Fruit fly (Drosophila melanogaster): ENCODE results near the gene Fit1.

Gene Fit1

DNA sequence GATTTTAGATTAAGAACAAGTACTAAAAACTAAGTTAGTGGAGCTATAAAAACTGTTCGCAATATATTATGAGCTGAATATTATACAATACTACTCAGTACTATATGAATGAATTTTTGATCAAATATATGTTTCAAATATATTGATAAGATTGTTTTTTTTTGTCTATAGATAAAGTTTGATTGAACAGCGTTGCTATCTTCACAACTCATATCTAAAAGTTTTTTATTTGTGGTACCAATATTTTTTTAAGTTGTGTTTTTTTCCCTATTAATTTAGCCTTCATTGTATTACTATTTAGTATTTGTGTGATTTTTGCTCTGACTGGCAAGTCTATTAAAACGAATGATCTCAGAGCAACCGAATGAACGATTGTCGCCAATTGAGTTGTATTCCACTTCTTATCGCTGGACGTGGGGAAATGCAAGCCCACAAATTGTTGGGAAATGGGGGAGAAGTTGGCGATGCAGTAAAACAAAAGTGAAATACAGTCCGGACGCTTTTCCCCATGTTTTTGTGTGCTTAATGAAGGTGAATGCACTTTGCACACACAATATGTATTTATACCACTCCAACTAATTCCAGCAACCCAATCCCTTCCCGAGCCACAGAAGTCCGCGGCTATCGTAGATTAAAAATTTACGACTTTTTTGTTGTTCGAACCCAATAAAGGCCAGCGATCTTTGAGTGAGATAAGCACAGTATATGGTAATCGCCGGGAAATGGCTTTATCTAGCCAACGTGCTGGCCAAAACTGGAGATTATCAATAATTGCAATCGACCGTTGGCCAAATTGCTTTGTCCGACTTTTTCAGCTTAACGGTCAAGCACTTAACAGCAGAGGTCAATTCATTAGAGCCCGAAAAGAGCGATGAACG is 13.4 kb downstream of the Fit1 start:
- TF ChIP-seq pad (GFP tag; optimal IDR thresholded peaks at IDR 0.05) (peak; percentile 42), cnc (optimal IDR thresholded peaks at IDR 0.05) (no peak), tj (GFP tag; optimal IDR thresholded peaks at IDR 0.05) (peak; percentile 20), CG14711 (tag; optimal IDR thresholded peaks at IDR 0.05) (peak; percentile 83), CG1620 (GFP tag; optimal IDR thresholded peaks at IDR 0.05) (no peak), Mnt (GFP tag; optimal IDR thresholded peaks at IDR 0.05) (no peak), CG7045 (GFP tag; optimal IDR thresholded peaks at IDR 0.05) (no peak), Crg-1 (GFP tag; optimal IDR thresholded peaks at IDR 0.05) (no peak), CG11617 (GFP tag; optimal IDR thresholded peaks at IDR 0.05) (peak; percentile 50), Hr96 (GFP tag; optimal IDR thresholded peaks at IDR 0.05) (no peak), CG33017 (tag; optimal IDR thresholded peaks at IDR 0.05) (peak; percentile 70), CG5204 (GFP tag; optimal IDR thresholded peaks at IDR 0.05) (no peak), CG7101 (tag; optimal IDR thresholded peaks at IDR 0.05) (peak; percentile 61), CG12768 (GFP tag; optimal IDR thresholded peaks at IDR 0.05) (no peak), bab1 (GFP tag; optimal IDR thresholded peaks at IDR 0.05) (peak; percentile 24), ovo (GFP tag; optimal IDR thresholded peaks at IDR 0.05) (no peak), cic (GFP tag; optimal IDR thresholded peaks at IDR 0.05) (peak; percentile 69), Clk (GFP tag; optimal IDR thresholded peaks at IDR 0.05) (no peak), toe (GFP tag; optimal IDR thresholded peaks at IDR 0.05) (no peak), kay (GFP tag; ENCODE audit: borderline replicate concordance) (no peak)

DNA sequence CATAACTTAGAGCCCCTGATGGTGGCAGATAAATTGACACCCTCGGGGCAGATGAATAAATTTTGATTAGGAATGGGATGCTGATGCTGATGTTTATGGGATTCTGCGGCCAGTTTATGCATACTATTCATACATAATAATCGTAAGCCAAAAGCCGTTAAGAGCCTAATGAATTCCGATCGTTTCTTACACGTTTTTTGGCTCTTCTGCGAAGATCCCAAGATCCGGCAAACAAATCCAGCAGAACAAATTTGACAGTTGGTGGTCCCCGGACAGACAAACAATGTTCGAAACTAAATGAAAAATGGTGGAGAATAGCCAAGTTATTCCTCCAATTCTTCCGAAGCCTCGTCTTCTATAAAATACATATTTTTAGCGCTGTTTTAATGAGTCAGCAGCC is 14.1 kb downstream of the Fit1 start:
- no peak for TF ChIP-seq kay (GFP tag; ENCODE audit: borderline replicate concordance)
- no peak for TF ChIP-seq tj (GFP tag; optimal IDR thresholded peaks at IDR 0.05)
- no peak for TF ChIP-seq CG7045 (GFP tag; optimal IDR thresholded peaks at IDR 0.05)
- no peak for TF ChIP-seq Crg-1 (GFP tag; optimal IDR thresholded peaks at IDR 0.05)
- no peak for TF ChIP-seq Clk (GFP tag; optimal IDR thresholded peaks at IDR 0.05)
- TF ChIP-seq CG33017 (tag; optimal IDR thresholded peaks at IDR 0.05) = no peak
- no peak for TF ChIP-seq Mnt (GFP tag; optimal IDR thresholded peaks at IDR 0.05)
- TF ChIP-seq bab1 (GFP tag; optimal IDR thresholded peaks at IDR 0.05) = no peak
- TF ChIP-seq cic (GFP tag; optimal IDR thresholded peaks at IDR 0.05) = no peak

DNA sequence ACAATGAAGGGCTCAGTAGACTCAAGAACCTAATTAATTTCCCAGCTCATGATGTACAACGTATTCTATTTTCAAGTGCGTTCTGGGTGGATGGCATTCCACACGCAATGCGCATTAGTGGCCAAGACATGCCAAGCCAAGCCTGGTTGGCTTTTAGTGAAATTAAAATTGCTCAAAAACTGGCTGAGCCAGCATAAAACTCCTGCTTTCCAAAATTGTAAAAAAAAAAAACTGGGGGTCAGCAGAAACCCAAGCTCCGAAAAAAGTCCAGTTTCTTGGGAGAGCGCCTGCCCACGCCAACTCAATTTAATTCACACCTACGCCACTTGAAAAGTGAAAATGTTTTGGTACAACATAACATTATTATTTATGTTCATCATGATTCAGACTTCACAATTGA is 15.0 kb downstream of the Fit1 start:
- TF ChIP-seq toe (GFP tag; optimal IDR thresholded peaks at IDR 0.05) (no peak), tj (GFP tag; optimal IDR thresholded peaks at IDR 0.05) (peak; percentile 88)

DNA sequence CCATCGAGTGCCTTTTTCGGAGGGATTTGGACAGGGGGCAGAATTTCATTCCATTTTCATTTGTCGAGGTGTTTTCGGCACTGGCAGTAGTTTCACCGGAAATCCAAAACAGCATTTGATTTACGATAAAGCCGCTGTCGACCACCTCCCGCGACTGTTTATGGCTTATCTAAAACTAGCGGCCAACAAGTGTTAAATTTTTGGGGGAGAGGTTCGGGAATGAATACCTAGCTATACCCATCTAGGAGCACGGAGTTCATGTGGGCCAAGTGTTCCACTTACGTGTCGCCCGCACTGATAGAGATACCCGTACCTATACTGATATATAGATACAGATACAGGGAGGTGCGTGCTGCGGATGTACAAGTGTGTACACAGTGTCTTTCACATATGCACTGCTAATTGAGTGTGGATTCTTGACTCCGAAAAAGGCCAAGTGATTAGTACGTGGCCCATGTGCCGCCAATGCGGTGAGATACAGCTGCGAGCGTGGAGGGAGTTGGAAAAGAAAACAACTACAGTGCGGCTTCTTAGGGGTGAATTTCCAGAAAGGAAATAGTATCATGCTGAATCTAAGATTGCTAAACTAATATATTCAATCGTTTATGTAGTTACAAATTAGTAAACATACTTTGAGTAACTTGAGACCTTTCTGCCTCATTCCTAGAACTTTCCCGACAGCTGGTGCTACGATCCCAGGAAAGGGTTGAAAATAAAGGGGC is 16.4 kb downstream of the Fit1 start:
- TF ChIP-seq CG7101 (tag; optimal IDR thresholded peaks at IDR 0.05) = no peak
- TF ChIP-seq Hr96 (GFP tag; optimal IDR thresholded peaks at IDR 0.05) = peak; percentile 2

- peak; percentile 88 for TF ChIP-seq kay (GFP tag; ENCODE audit: borderline replicate concordance)
- TF ChIP-seq CG12768 (GFP tag; optimal IDR thresholded peaks at IDR 0.05) = peak; percentile 40
- no peak for TF ChIP-seq cnc (optimal IDR thresholded peaks at IDR 0.05)
- TF ChIP-seq cic (GFP tag; optimal IDR thresholded peaks at IDR 0.05) = peak; percentile 22
- peak; percentile 98 for TF ChIP-seq tj (GFP tag; optimal IDR thresholded peaks at IDR 0.05)
- peak; percentile 54 for TF ChIP-seq bab1 (GFP tag; optimal IDR thresholded peaks at IDR 0.05)
Observed at dm6 chr3L:4120358-4121349, 17.3 kb downstream of the Fit1 start.

DNA sequence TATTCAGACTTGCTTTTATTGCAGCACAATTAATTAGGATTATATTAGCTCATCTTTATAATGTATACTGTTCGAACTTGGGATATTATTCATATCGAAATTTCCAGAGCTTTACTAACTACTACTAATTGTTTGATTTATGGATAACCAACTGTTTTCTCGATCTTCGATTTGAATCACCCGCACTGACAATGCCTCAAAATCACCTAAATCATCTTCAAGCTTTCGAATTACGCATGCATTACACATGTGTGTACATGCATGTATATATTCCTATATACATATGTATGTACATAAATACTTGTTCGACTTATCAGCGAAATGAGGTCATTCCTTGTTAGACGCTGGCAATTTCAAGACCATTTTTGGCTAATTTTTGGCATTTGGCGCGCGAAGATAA is 18.2 kb downstream of the Fit1 start:
- TF ChIP-seq Mnt (GFP tag; optimal IDR thresholded peaks at IDR 0.05) (no peak), CG7101 (tag; optimal IDR thresholded peaks at IDR 0.05) (no peak), CG1620 (GFP tag; optimal IDR thresholded peaks at IDR 0.05) (no peak), Hr96 (GFP tag; optimal IDR thresholded peaks at IDR 0.05) (no peak), kay (GFP tag; ENCODE audit: borderline replicate concordance) (peak; percentile 65), tj (GFP tag; optimal IDR thresholded peaks at IDR 0.05) (no peak), cic (GFP tag; optimal IDR thresholded peaks at IDR 0.05) (no peak)
